Worm (Caenorhabditis elegans): ENCODE results near the gene T21B10.3.

Gene T21B10.3

ce11 chrII:8920955-8921354, 13.2 kb upstream of the T21B10.3 start:
- TF ChIP-seq dsc-1 (tag; optimal IDR thresholded peaks at IDR 0.05) = no peak
- TF ChIP-seq lin-14 (GFP tag; optimal IDR thresholded peaks at IDR 0.05) = peak; percentile 11

DNA sequence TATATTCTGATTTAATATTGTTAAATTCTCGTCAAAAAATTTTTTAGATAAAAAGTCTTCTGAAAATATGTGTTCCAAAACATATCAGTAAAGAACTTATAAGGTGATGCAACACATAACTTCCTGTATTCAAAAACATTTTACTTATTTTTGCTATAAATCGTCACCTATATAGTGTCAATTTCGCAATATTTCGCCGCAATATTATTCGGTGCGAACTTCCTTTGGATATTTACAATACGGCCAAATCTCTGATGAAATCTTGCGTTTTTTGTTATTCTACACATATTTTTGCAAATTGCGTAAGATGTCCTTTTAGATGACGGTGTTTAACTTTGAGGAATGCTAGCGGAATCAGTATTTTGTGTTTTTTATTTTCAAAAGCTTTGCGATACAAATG, 12.7 kb upstream of the T21B10.3 start:
- TF ChIP-seq nhr-47 (tag; optimal IDR thresholded peaks at IDR 0.05) (no peak), zip-4 (GFP tag; optimal IDR thresholded peaks at IDR 0.05) (no peak), rnt-1 (tag; optimal IDR thresholded peaks at IDR 0.05) (no peak), nhr-76 (tag; optimal IDR thresholded peaks at IDR 0.05) (no peak), blmp-1 (tag; optimal IDR thresholded peaks at IDR 0.05) (no peak), lin-35 (GFP tag; optimal IDR thresholded peaks at IDR 0.05) (no peak), nhr-20 (tag; optimal IDR thresholded peaks at IDR 0.05) (no peak), fkh-10 (GFP tag; optimal IDR thresholded peaks at IDR 0.05) (no peak)

DNA sequence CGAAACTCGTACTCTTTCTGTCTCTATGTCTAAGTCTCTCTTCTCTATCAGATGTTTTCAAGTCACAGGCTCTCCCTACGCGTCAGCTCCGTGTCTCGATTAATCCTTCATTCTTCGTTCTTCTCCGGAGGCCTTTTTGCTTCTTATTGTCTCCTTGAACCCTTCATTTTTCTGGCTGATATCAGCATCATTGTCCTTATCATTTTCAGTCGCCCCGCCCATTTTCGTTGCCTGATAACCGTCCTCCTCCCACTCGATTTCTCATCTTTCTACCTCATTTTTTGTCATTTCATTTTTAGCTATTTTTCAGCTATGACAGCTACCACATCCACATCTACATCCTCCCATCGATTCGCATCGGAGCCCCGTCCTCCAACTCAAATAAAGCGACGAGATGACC, 12.0 kb upstream of the T21B10.3 start, which contains the start of gene B0457.6:
Gene B0457.6 (plus strand): TSS at position 284 of the 400 bp plus-strand sequence.
- peak; percentile 35 for TF ChIP-seq elt-2 (tag; optimal IDR thresholded peaks at IDR 0.05)
- peak; percentile 6 for TF ChIP-seq lin-14 (GFP tag; optimal IDR thresholded peaks at IDR 0.05)
- no peak for TF ChIP-seq vab-15 (tag; optimal IDR thresholded peaks at IDR 0.05)

DNA sequence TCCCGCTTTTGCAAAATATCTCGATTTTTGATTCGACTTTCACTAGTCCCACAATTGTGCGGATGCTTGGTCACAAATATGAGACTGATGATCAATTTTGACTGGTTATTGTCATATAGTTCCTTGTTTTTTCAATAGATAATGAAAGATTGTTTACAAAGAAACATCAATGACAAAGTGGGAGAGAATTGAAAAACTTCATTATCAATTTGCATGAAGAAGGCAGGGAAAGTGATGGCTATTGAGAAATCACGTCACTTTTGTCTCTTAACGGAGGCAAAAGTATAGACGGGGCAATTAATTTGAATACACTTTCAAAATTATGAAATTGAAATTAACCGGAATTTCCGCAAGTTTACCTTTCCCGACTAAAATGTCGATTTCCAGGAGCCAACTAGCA, 11.0 kb upstream of the T21B10.3 start:
- TF ChIP-seq efl-3 (GFP tag; optimal IDR thresholded peaks at IDR 0.05) (no peak), isw-1 (GFP tag; IDR thresholded peaks at IDR 0.05) (no peak), nhr-28 (tag; optimal IDR thresholded peaks at IDR 0.05) (no peak), skn-1 (tag; optimal IDR thresholded peaks at IDR 0.05) (no peak), fkh-4 (tag; optimal IDR thresholded peaks at IDR 0.05; ENCODE audit: borderline replicate concordance) (no peak), nhr-77 (tag; optimal IDR thresholded peaks at IDR 0.05) (no peak), F16B12.6 (tag; optimal IDR thresholded peaks at IDR 0.05) (no peak), ces-1 (GFP tag; optimal IDR thresholded peaks at IDR 0.05) (no peak), nhr-84 (tag; optimal IDR thresholded peaks at IDR 0.05) (no peak), fkh-8 (tag; optimal IDR thresholded peaks at IDR 0.05) (no peak), nhr-76 (tag; optimal IDR thresholded peaks at IDR 0.05) (no peak), tbx-2 (tag; optimal IDR thresholded peaks at IDR 0.05) (no peak), ztf-11 (tag; optimal IDR thresholded peaks at IDR 0.05) (no peak), dpl-1 (GFP tag; optimal IDR thresholded peaks at IDR 0.05) (no peak), sox-4 (tag; optimal IDR thresholded peaks at IDR 0.05) (no peak), mab-9 (GFP tag; IDR thresholded peaks at IDR 0.05) (no peak), hpl-2 (GFP tag; optimal IDR thresholded peaks at IDR 0.05) (no peak), nhr-85 (tag) (no peak)

- TF ChIP-seq elt-3 (tag; optimal IDR thresholded peaks at IDR 0.05) = peak in 1 of 6 experiments; percentile 5
- TF ChIP-seq fkh-8 (tag; optimal IDR thresholded peaks at IDR 0.05) = no peak
Measured at ce11 chrII:8926451-8926850, 7.7 kb upstream of the T21B10.3 start, which contains the start of gene B0457.2. Gene B0457.2 (minus strand): TSS chrII:8926551.

ce11 chrII:8927253-8927791, 6.9 kb upstream of the T21B10.3 start, which contains the start of gene cct-2:
Gene cct-2 (plus strand): TSS chrII:8927741.
- TF ChIP-seq mab-9 (GFP tag; IDR thresholded peaks at IDR 0.05) (no peak), mef-2 (tag; optimal IDR thresholded peaks at IDR 0.05) (no peak), pax-3 (tag; optimal IDR thresholded peaks at IDR 0.05) (no peak), fkh-10 (GFP tag; optimal IDR thresholded peaks at IDR 0.05) (no peak), tlp-1 (tag; optimal IDR thresholded peaks at IDR 0.05) (no peak), nhr-76 (tag; optimal IDR thresholded peaks at IDR 0.05) (no peak), mdl-1 (tag; optimal IDR thresholded peaks at IDR 0.05) (peak in 1 of 2 experiments; percentile 3), efl-3 (GFP tag; optimal IDR thresholded peaks at IDR 0.05) (no peak), fkh-8 (tag; optimal IDR thresholded peaks at IDR 0.05) (no peak), aly-2 (tag; optimal IDR thresholded peaks at IDR 0.05) (no peak), unc-62 (GFP tag; optimal IDR thresholded peaks at IDR 0.05) (no peak), hlh-4 (tag; optimal IDR thresholded peaks at IDR 0.05) (no peak), zip-4 (GFP tag; optimal IDR thresholded peaks at IDR 0.05) (no peak), ama-1 (optimal IDR thresholded peaks at IDR 0.05) (no peak), lin-15B (tag; optimal IDR thresholded peaks at IDR 0.05) (peak; percentile 50), ceh-8 (GFP tag; optimal IDR thresholded peaks at IDR 0.05) (no peak), efl-1 (optimal IDR thresholded peaks at IDR 0.05) (peak; percentile 30 to 51), efl-1 (GFP tag; optimal IDR thresholded peaks at IDR 0.05 in 1 of 2) (peak; percentile 54 to 96), hlh-17 (GFP tag; optimal IDR thresholded peaks at IDR 0.05; ENCODE audit: borderline replicate concordance) (no peak), unc-86 (tag; optimal IDR thresholded peaks at IDR 0.05) (no peak), skn-1 (tag; optimal IDR thresholded peaks at IDR 0.05) (peak; percentile 21)
